Fruit fly (Drosophila melanogaster) S2 (cell line): ENCODE data around the gene CG14286.

Experiments
- CG8478 ChIP-seq: fragments of >200 bp; optimal IDR thresholded peaks from 2 replicates; lab custom pipeline; 2018
- CTCF ChIP-seq, 2 experiments: fragments of >200 bp; optimal IDR thresholded peaks; 2 replicates each; lab custom pipeline; 2018

dm6 chr3R:19010923-19011322 is 13.0 kb upstream of the CG14286 start:
- TF ChIP-seq CTCF (optimal IDR thresholded peaks at IDR 0.05; lab: Kevin White, UChicago) (no peak), CG8478 (lab: Kevin White, UChicago) (no peak)
